Worm (Caenorhabditis elegans) whole organism, early embryonic: ENCODE data around the gene xnd-1.

Experiments
- B0310.2 ChIP-seq: sonication (generic microtip); optimal IDR thresholded peaks from 2 replicates; lab custom pipeline; 2016; ENCODE audit warnings: mild to moderate bottlenecking, missing genetic modification characterization, missing compliant biosample characterization
- aly-1 ChIP-seq: sonication (generic microtip); optimal IDR thresholded peaks from 2 replicates; lab custom pipeline; 2016; ENCODE audit warnings: missing genetic modification characterization, missing compliant biosample characterization
- ama-1 ChIP-seq: fragments of 150-350 bp; optimal IDR thresholded peaks from 2 replicates; lab custom pipeline; 2014
- pes-1 ChIP-seq: fragments of 200-800 bp; sonication (Bioruptor generic); IDR thresholded peaks from 2 replicates; pipeline ENCODE4 v1.3.6; 2022; ENCODE audit warnings: missing genetic modification reagents, missing genetic modification characterization, missing compliant biosample characterization
- tbx-11 ChIP-seq: fragments of 200-800 bp; sonication (Bioruptor generic); IDR thresholded peaks from 2 replicates; pipeline ENCODE4 v1.3.6; 2022; ENCODE audit warnings: missing genetic modification characterization, missing compliant biosample characterization
- tbx-37 ChIP-seq: fragments of 200-800 bp; sonication (Bioruptor generic); conservative IDR thresholded peaks from 2 replicates; pipeline ENCODE4 v1.3.6; 2022; ENCODE audit warnings: missing genetic modification reagents, missing genetic modification characterization, missing compliant biosample characterization

ce11 chrIII:5653692-5654105 lies 49.4 kb downstream of the xnd-1 start:
- TF ChIP-seq tbx-11 (GFP tag; lab: Robert Waterston, UW) = no peak
- no peak for TF ChIP-seq B0310.2 (tag; lab: Kevin White, UChicago)
- no peak for TF ChIP-seq ama-1 (lab: Kevin White, UChicago)
- TF ChIP-seq aly-1 = no peak
- 0 out of 2 replicates have a peak, but pooled peaks have one; percentile 29 for TF ChIP-seq pes-1 (GFP tag; lab: Robert Waterston, UW)
- no peak for TF ChIP-seq tbx-37
